Worm (Caenorhabditis elegans) whole organism, young adult: ENCODE data around the gene F43G6.17.

ENCODE experiments used
- B0336.3 ChIP-seq: fragments of 200-800 bp; sonication (Bioruptor generic); IDR thresholded peaks from 2 replicates; pipeline ENCODE4 v1.3.6; 2022; ENCODE audit warnings: missing genetic modification characterization, missing compliant biosample characterization
- D2030.7 ChIP-seq: fragments of 200-800 bp; sonication (Bioruptor generic); IDR thresholded peaks from 2 replicates; pipeline ENCODE4 v1.3.6; 2022; ENCODE audit warnings: missing genetic modification reagents, missing genetic modification characterization, missing compliant biosample characterization
- F10E7.11 ChIP-seq: sonication (generic microtip); optimal IDR thresholded peaks from 2 replicates; lab custom pipeline; 2017; ENCODE audit warnings: mild to moderate bottlenecking, missing genetic modification characterization, moderate library complexity, missing compliant biosample characterization
- F23B12.7 ChIP-seq: sonication (generic microtip); optimal IDR thresholded peaks from 2 replicates; lab custom pipeline; 2017; ENCODE audit warnings: missing genetic modification characterization, mild to moderate bottlenecking, missing compliant biosample characterization, antibody characterized with exemption, moderate library complexity; ENCODE audit not compliant: insufficient read depth
- F33H1.4 ChIP-seq: fragments of 200-800 bp; sonication (Bioruptor generic); IDR thresholded peaks from 2 replicates; pipeline ENCODE4 v1.3.6; 2022; ENCODE audit warnings: missing genetic modification reagents, missing genetic modification characterization, missing compliant biosample characterization
- F37B4.10 ChIP-seq: fragments of 200-800 bp; sonication (Bioruptor generic); IDR thresholded peaks from 2 replicates; pipeline ENCODE4 v1.3.6; 2022; ENCODE audit warnings: missing genetic modification characterization, missing compliant biosample characterization
- F39B2.1 ChIP-seq: fragments of 200-800 bp; sonication (Bioruptor generic); IDR thresholded peaks from 2 replicates; pipeline ENCODE4 v1.3.6; 2022; ENCODE audit warnings: missing genetic modification reagents, missing genetic modification characterization, missing compliant biosample characterization
- F57A8.1 ChIP-seq: fragments of 200-800 bp; sonication (Bioruptor generic); optimal IDR thresholded peaks from 2 replicates; lab custom pipeline; 2018; ENCODE audit warnings: mild to moderate bottlenecking, missing genetic modification characterization, moderate library complexity, missing compliant biosample characterization
- Y56A3A.18 ChIP-seq: fragments of 200-800 bp; sonication (Bioruptor generic); IDR thresholded peaks from 2 replicates; pipeline ENCODE4 v1.3.6; 2022; ENCODE audit warnings: missing genetic modification reagents, missing genetic modification characterization, missing compliant biosample characterization
- Y67H2A.10 ChIP-seq: fragments of 200-800 bp; sonication (Bioruptor generic); conservative IDR thresholded peaks from 2 replicates; pipeline ENCODE4 v1.3.6; 2022; ENCODE audit warnings: missing genetic modification reagents, missing genetic modification characterization, missing compliant biosample characterization
- Y95B8A.8 ChIP-seq: fragments of 200-800 bp; sonication (Bioruptor generic); IDR thresholded peaks from 2 replicates; pipeline ENCODE4 v1.3.6; 2022; ENCODE audit warnings: missing genetic modification reagents, missing genetic modification characterization, missing compliant biosample characterization
- ama-1 ChIP-seq, 3 experiments: fragments of 150-350 bp in 1 of 3; sonication (generic microtip) in 2 of 3; optimal IDR thresholded peaks; 2 replicates each; lab custom pipeline; 2014 to 2018; ENCODE audit warnings: missing biosample characterization in 2 of 3, missing genetic modification characterization in 2 of 3, missing genetic modification reagents in 2 of 3
- aptf-3 ChIP-seq: fragments of 200-800 bp; sonication (Bioruptor generic); IDR thresholded peaks from 2 replicates; pipeline ENCODE4 v1.3.6; 2022; ENCODE audit warnings: missing genetic modification characterization, missing compliant biosample characterization
- atf-7 ChIP-seq: sonication (generic microtip); optimal IDR thresholded peaks from 2 replicates; lab custom pipeline; 2017; ENCODE audit warnings: mild to moderate bottlenecking, missing genetic modification characterization, missing compliant biosample characterization
- attf-6 ChIP-seq: fragments of 200-800 bp; sonication (Bioruptor generic); IDR thresholded peaks from 2 replicates; pipeline ENCODE4 v1.3.6; 2022; ENCODE audit warnings: missing genetic modification reagents, missing genetic modification characterization, missing compliant biosample characterization
- bed-1 ChIP-seq: fragments of 200-800 bp; sonication (Bioruptor generic); IDR thresholded peaks from 2 replicates; pipeline ENCODE4 v1.3.6; 2022; ENCODE audit warnings: missing genetic modification reagents, missing genetic modification characterization, missing compliant biosample characterization
- ceh-27 ChIP-seq: fragments of 200-800 bp; sonication (Bioruptor generic); optimal IDR thresholded peaks from 2 replicates; lab custom pipeline; 2018; ENCODE audit warnings: mild to moderate bottlenecking, missing genetic modification characterization, moderate library complexity, missing compliant biosample characterization
- ceh-40 ChIP-seq: fragments of 200-800 bp; sonication (Bioruptor generic); IDR thresholded peaks from 2 replicates; pipeline ENCODE4 v1.3.6; 2022; ENCODE audit warnings: missing genetic modification characterization, missing compliant biosample characterization
- dpl-1 ChIP-seq: fragments of 150-350 bp; optimal IDR thresholded peaks from 2 replicates; lab custom pipeline; 2014; ENCODE audit warnings: missing biosample characterization, missing genetic modification reagents, missing genetic modification characterization
- egrh-3 ChIP-seq: fragments of 200-800 bp; sonication (Bioruptor generic); IDR thresholded peaks from 2 replicates; pipeline ENCODE4 v1.3.6; 2022; ENCODE audit warnings: missing genetic modification reagents, missing genetic modification characterization, missing compliant biosample characterization
- ekl-4 ChIP-seq: fragments of 200-800 bp; sonication (Bioruptor generic); IDR thresholded peaks from 2 replicates; pipeline ENCODE4 v1.3.6; 2022; ENCODE audit warnings: missing genetic modification reagents, missing genetic modification characterization, missing compliant biosample characterization
- gei-17 ChIP-seq: fragments of 200-800 bp; sonication (Bioruptor generic); optimal IDR thresholded peaks from 2 replicates; lab custom pipeline; 2018; ENCODE audit warnings: mild to moderate bottlenecking, missing genetic modification characterization, missing compliant biosample characterization
- hlh-12 ChIP-seq: sonication (generic microtip); optimal IDR thresholded peaks from 2 replicates; lab custom pipeline; 2016; ENCODE audit warnings: missing genetic modification characterization, missing compliant biosample characterization
- hmg-20 ChIP-seq: fragments of 200-800 bp; sonication (Bioruptor generic); IDR thresholded peaks from 2 replicates; pipeline ENCODE4 v1.3.6; 2022; ENCODE audit warnings: missing genetic modification reagents, missing genetic modification characterization, missing compliant biosample characterization
- hsf-1 ChIP-seq: fragments of 200-800 bp; sonication (Bioruptor generic); IDR thresholded peaks from 2 replicates; pipeline ENCODE4 v1.3.6; 2022; ENCODE audit warnings: missing genetic modification reagents, missing genetic modification characterization, missing compliant biosample characterization
- let-526 ChIP-seq: fragments of 200-800 bp; sonication (Bioruptor generic); IDR thresholded peaks from 2 replicates; pipeline ENCODE4 v1.3.6; 2022; ENCODE audit warnings: missing genetic modification reagents, missing genetic modification characterization, missing compliant biosample characterization
- lin-54 ChIP-seq: fragments of 200-800 bp; sonication (Bioruptor generic); optimal IDR thresholded peaks from 2 replicates; lab custom pipeline; 2018; ENCODE audit warnings: mild to moderate bottlenecking, missing genetic modification characterization, missing compliant biosample characterization
- lsl-1 ChIP-seq: fragments of 200-800 bp; sonication (Bioruptor generic); optimal IDR thresholded peaks from 2 replicates; lab custom pipeline; 2018; ENCODE audit warnings: mild to moderate bottlenecking, missing genetic modification characterization, moderate library complexity, missing compliant biosample characterization
- madf-10 ChIP-seq: sonication (generic microtip); optimal IDR thresholded peaks from 2 replicates; lab custom pipeline; 2016; ENCODE audit warnings: mild to moderate bottlenecking, missing genetic modification characterization, missing compliant biosample characterization
- madf-6 ChIP-seq: fragments of 200-800 bp; sonication (Bioruptor generic); IDR thresholded peaks from 2 replicates; pipeline ENCODE4 v1.3.6; 2022; ENCODE audit warnings: missing genetic modification reagents, missing genetic modification characterization, missing compliant biosample characterization
- mcd-1 ChIP-seq: fragments of 200-800 bp; sonication (Bioruptor generic); IDR thresholded peaks from 2 replicates; pipeline ENCODE4 v1.3.6; 2022; ENCODE audit warnings: missing genetic modification reagents, missing genetic modification characterization, missing compliant biosample characterization
- mxl-1 ChIP-seq: sonication (generic microtip); optimal IDR thresholded peaks from 2 replicates; lab custom pipeline; 2016; ENCODE audit warnings: missing genetic modification characterization, missing compliant biosample characterization
- nfya-1 ChIP-seq: sonication (generic microtip); optimal IDR thresholded peaks from 2 replicates; lab custom pipeline; 2017; ENCODE audit warnings: antibody characterized with exemption, missing compliant biosample characterization, missing genetic modification characterization, borderline replicate concordance; ENCODE audit not compliant: insufficient read depth
- nfyb-1 ChIP-seq: fragments of 200-800 bp; sonication (Bioruptor generic); IDR thresholded peaks from 2 replicates; pipeline ENCODE4 v1.3.6; 2022; ENCODE audit warnings: missing genetic modification reagents, missing genetic modification characterization, missing compliant biosample characterization
- nhr-80 ChIP-seq: sonication (generic microtip); optimal IDR thresholded peaks from 2 replicates; lab custom pipeline; 2016; ENCODE audit warnings: missing genetic modification characterization, missing compliant biosample characterization
- nhr-90 ChIP-seq: sonication (generic microtip); optimal IDR thresholded peaks from 2 replicates; lab custom pipeline; 2016; ENCODE audit warnings: missing genotype, mild to moderate bottlenecking, missing genetic modification characterization, missing compliant biosample characterization
- pbrm-1 ChIP-seq: fragments of 200-800 bp; sonication (Bioruptor generic); IDR thresholded peaks from 2 replicates; pipeline ENCODE4 v1.3.6; 2022; ENCODE audit warnings: missing genetic modification reagents, missing genetic modification characterization, missing compliant biosample characterization
- snpc-4 ChIP-seq, 5 experiments: fragments of 150-350 bp in 1 of 5; sonication (generic microtip) in 4 of 5; optimal IDR thresholded peaks; 2 replicates each; lab custom pipeline; 2014 to 2018; ENCODE audit warnings: missing genetic modification characterization in 5 of 5, missing biosample characterization in 3 of 5, antibody characterized with exemption in 2 of 5, mild to moderate bottlenecking in 2 of 5, missing compliant biosample characterization in 2 of 5, missing genotype in 2 of 5, moderate library complexity in 2 of 5, missing genetic modification reagents in 1 of 5
- sptf-2 ChIP-seq: fragments of 200-800 bp; sonication (Bioruptor generic); optimal IDR thresholded peaks from 2 replicates; lab custom pipeline; 2018; ENCODE audit warnings: mild to moderate bottlenecking, missing genetic modification characterization, missing compliant biosample characterization
- tbp1 ChIP-seq: fragments of 200-800 bp; sonication (Bioruptor generic); optimal IDR thresholded peaks from 2 replicates; lab custom pipeline; 2018; ENCODE audit warnings: mild to moderate bottlenecking, missing genetic modification characterization, missing compliant biosample characterization
- unc-130 ChIP-seq: sonication (generic microtip); optimal IDR thresholded peaks from 2 replicates; lab custom pipeline; 2016; ENCODE audit warnings: missing genetic modification reagents, missing genetic modification characterization, missing compliant biosample characterization
- zfh-2 ChIP-seq: fragments of 200-800 bp; sonication (Bioruptor generic); conservative IDR thresholded peaks from 2 replicates; pipeline ENCODE4 v1.3.6; 2022; ENCODE audit warnings: missing genetic modification reagents, missing genetic modification characterization, missing compliant biosample characterization
- ztf-18 ChIP-seq: sonication (generic microtip); optimal IDR thresholded peaks from 2 replicates; lab custom pipeline; 2016; ENCODE audit warnings: missing genotype, mild to moderate bottlenecking, missing genetic modification characterization, missing compliant biosample characterization

Gene F43G6.17

ce11 chrII:11765506-11766152, 36.9 kb upstream of the F43G6.17 start:
- no peak for TF ChIP-seq aptf-3 (GFP tag; lab: Robert Waterston, UW)
- no peak for TF ChIP-seq lin-54 (GFP tag; lab: Kevin White, UChicago)
- TF ChIP-seq Y67H2A.10: no peak
- TF ChIP-seq gei-17: no peak
- no peak for TF ChIP-seq Y56A3A.18
- TF ChIP-seq zfh-2: peak; percentile 88
- TF ChIP-seq F39B2.1 (GFP tag; lab: Robert Waterston, UW): no peak
- TF ChIP-seq let-526 (GFP tag; lab: Robert Waterston, UW): no peak
- no peak for TF ChIP-seq snpc-4 (GFP tag; optimal IDR thresholded peaks at IDR 0.05; lab: Kevin White, UChicago)
- no peak for TF ChIP-seq snpc-4 (tag; optimal IDR thresholded peaks at IDR 0.05; lab: Kevin White, UChicago)
- peak; percentile 99 for TF ChIP-seq egrh-3 (GFP tag; lab: Robert Waterston, UW)
- TF ChIP-seq ceh-40 (GFP tag; lab: Robert Waterston, UW): no peak
- TF ChIP-seq unc-130 (GFP tag; lab: Kevin White, UChicago): no peak

ce11 chrII:11766472-11766871, 36.1 kb upstream of the F43G6.17 start, which contains the start of gene F44E5.2:
Gene F44E5.2 (plus strand): TSS chrII:11766772.
- no peak for TF ChIP-seq tbp1 (GFP tag; lab: Kevin White, UChicago)
- no peak for TF ChIP-seq B0336.3 (GFP tag; lab: Robert Waterston, UW)
- no peak for TF ChIP-seq pbrm-1 (GFP tag; lab: Robert Waterston, UW)
- no peak for TF ChIP-seq nfya-1
- TF ChIP-seq bed-1: no peak
- TF ChIP-seq ceh-40 (GFP tag; lab: Robert Waterston, UW): no peak
- TF ChIP-seq ekl-4 (GFP tag; lab: Robert Waterston, UW): no peak
- no peak for TF ChIP-seq sptf-2 (GFP tag; lab: Kevin White, UChicago)
- TF ChIP-seq ztf-18 (tag; lab: Kevin White, UChicago): no peak
- no peak for TF ChIP-seq madf-10 (tag; lab: Kevin White, UChicago)
- no peak for TF ChIP-seq dpl-1 (GFP tag; lab: Kevin White, UChicago)
- TF ChIP-seq atf-7: no peak
- no peak for TF ChIP-seq ceh-27 (GFP tag; lab: Kevin White, UChicago)
- TF ChIP-seq hmg-20 (GFP tag; lab: Robert Waterston, UW): no peak
- no peak for TF ChIP-seq unc-130 (GFP tag; lab: Kevin White, UChicago)
- TF ChIP-seq F57A8.1: no peak
- no peak for TF ChIP-seq ama-1 (optimal IDR thresholded peaks at IDR 0.05; lab: Kevin White, UChicago)
- no peak for TF ChIP-seq ama-1 (GFP tag; optimal IDR thresholded peaks at IDR 0.05; lab: Kevin White, UChicago)
- TF ChIP-seq mxl-1: no peak
- TF ChIP-seq madf-6 (GFP tag; lab: Robert Waterston, UW): no peak

- no peak for TF ChIP-seq hlh-12 (tag; lab: Kevin White, UChicago)
Observed at ce11 chrII:11772364-11772763, 30.2 kb upstream of the F43G6.17 start, which contains the start of gene F44E5.15. Gene F44E5.15 (plus strand): TSS chrII:11772664.

- TF ChIP-seq hsf-1 (no peak), nhr-80 (tag; lab: Kevin White, UChicago) (no peak), lsl-1 (GFP tag; lab: Kevin White, UChicago) (peak; percentile 16), nhr-90 (tag; lab: Kevin White, UChicago) (no peak), mcd-1 (GFP tag; lab: Robert Waterston, UW) (peak; percentile 35; the same call in 1 of the 2 replicates), aptf-3 (GFP tag; lab: Robert Waterston, UW) (no peak), Y95B8A.8 (GFP tag; lab: Robert Waterston, UW) (no peak), attf-6 (GFP tag; lab: Robert Waterston, UW) (no peak), D2030.7 (GFP tag; lab: Robert Waterston, UW) (no peak), F10E7.11 (no peak), F23B12.7 (no peak), F37B4.10 (no peak), let-526 (GFP tag; lab: Robert Waterston, UW) (no peak), ekl-4 (GFP tag; lab: Robert Waterston, UW) (peak; percentile 22; the same call in 1 of the 2 replicates), B0336.3 (GFP tag; lab: Robert Waterston, UW) (no peak; the same call in 1 of the 2 replicates), nfyb-1 (GFP tag; lab: Robert Waterston, UW) (peak; percentile 69), F33H1.4 (GFP tag; lab: Robert Waterston, UW) (no peak), madf-6 (GFP tag; lab: Robert Waterston, UW) (peak; percentile 42)
Observed at ce11 chrII:11774218-11774617, 28.3 kb upstream of the F43G6.17 start, which contains the start of gene F44E5.1. Gene F44E5.1 (minus strand): TSS chrII:11774559.
